Fruit fly (Drosophila melanogaster) whole organism, pupa: ENCODE data around the gene DPCoAC.
A peak's percentile ranks its signal among the peaks of the same experiment; 100 is the strongest.

Experiments used
- CG10348 ChIP-seq: fragments of 200-800 bp; sonication (Bioruptor generic); IDR thresholded peaks from 2 replicates; pipeline ENCODE4 v1.3.6; 2022; ENCODE audit warnings: missing biosample characterization, missing genetic modification characterization
- CG12605 ChIP-seq: fragments of 200-800 bp; sonication (Bioruptor generic); IDR thresholded peaks from 2 replicates; pipeline ENCODE4 v1.3.6; 2022; ENCODE audit warnings: missing biosample characterization, missing genetic modification characterization
- CG13204 ChIP-seq: fragments of 200-800 bp; sonication (Bioruptor generic); optimal IDR thresholded peaks from 2 replicates; lab custom pipeline; 2018; ENCODE audit warnings: missing biosample characterization, mild to moderate bottlenecking, missing genetic modification characterization, moderate library complexity
- CG14655 ChIP-seq: fragments of 200-800 bp; sonication (Bioruptor generic); optimal IDR thresholded peaks from 3 replicates; lab custom pipeline; 2017; ENCODE audit warnings: mild to moderate bottlenecking, missing biosample characterization, missing genetic modification reagents, missing genetic modification characterization
- CG15710 ChIP-seq: fragments of 200-800 bp; sonication (Bioruptor generic); optimal IDR thresholded peaks from 2 replicates; lab custom pipeline; 2018; ENCODE audit warnings: missing biosample characterization, mild to moderate bottlenecking, missing genetic modification characterization, moderate library complexity
- CG17806 ChIP-seq: fragments of 200-800 bp; sonication (Bioruptor generic); optimal IDR thresholded peaks from 2 replicates; lab custom pipeline; 2018; ENCODE audit warnings: missing biosample characterization, mild to moderate bottlenecking, missing genetic modification characterization, moderate library complexity
- CG32121 ChIP-seq: fragments of 200-800 bp; sonication (Bioruptor generic); IDR thresholded peaks from 2 replicates; pipeline ENCODE4 v1.3.6; 2022; ENCODE audit warnings: missing biosample characterization, missing genetic modification characterization
- CG34367 ChIP-seq: fragments of 200-800 bp; sonication (Bioruptor generic); optimal IDR thresholded peaks from 2 replicates; lab custom pipeline; 2018; ENCODE audit warnings: missing biosample characterization, mild to moderate bottlenecking, missing genetic modification characterization
- CG4496 ChIP-seq: fragments of 200-800 bp; sonication (Bioruptor generic); IDR thresholded peaks from 3 replicates; pipeline ENCODE4 v1.3.6; 2022; ENCODE audit warnings: missing biosample characterization, missing genetic modification characterization
- CG8159 ChIP-seq: fragments of 200-800 bp; sonication (Bioruptor generic); optimal IDR thresholded peaks from 3 replicates; lab custom pipeline; 2018; ENCODE audit warnings: missing biosample characterization, mild to moderate bottlenecking, missing genetic modification characterization, moderate library complexity
- CG8301 ChIP-seq: fragments of 200-800 bp; sonication (Bioruptor generic); optimal IDR thresholded peaks from 2 replicates; lab custom pipeline; 2018; ENCODE audit warnings: missing biosample characterization, mild to moderate bottlenecking, missing genetic modification characterization
- CG9948 ChIP-seq: fragments of 200-800 bp; sonication (Bioruptor generic); optimal IDR thresholded peaks from 2 replicates; lab custom pipeline; 2018; ENCODE audit warnings: missing biosample characterization, mild to moderate bottlenecking, missing genetic modification characterization, moderate library complexity
- D1 ChIP-seq: fragments of 200-800 bp; sonication (Bioruptor generic); optimal IDR thresholded peaks from 2 replicates; lab custom pipeline; 2018; ENCODE audit warnings: missing biosample characterization, mild to moderate bottlenecking, missing genetic modification characterization, moderate library complexity
- EcR ChIP-seq: fragments of 200-800 bp; sonication (Bioruptor generic); optimal IDR thresholded peaks from 3 replicates; lab custom pipeline; 2019; ENCODE audit warnings: missing biosample characterization, missing genetic modification characterization, mild to moderate bottlenecking, moderate library complexity, missing genetic modification reagents
- Ets98B ChIP-seq: fragments of 200-800 bp; sonication (Bioruptor generic); IDR thresholded peaks from 2 replicates; pipeline ENCODE4 v1.3.6; 2022; ENCODE audit warnings: missing biosample characterization, missing genetic modification characterization
- Pif1A ChIP-seq: fragments of 200-800 bp; sonication (Bioruptor generic); optimal IDR thresholded peaks from 3 replicates; lab custom pipeline; 2016; ENCODE audit warnings: missing biosample characterization, missing genetic modification characterization
- Pif1B ChIP-seq: fragments of 200-800 bp; sonication (Bioruptor generic); optimal IDR thresholded peaks from 3 replicates; lab custom pipeline; 2016; ENCODE audit warnings: missing biosample characterization, missing genetic modification characterization
- Snoo ChIP-seq: fragments of 200-800 bp; sonication (Bioruptor generic); optimal IDR thresholded peaks from 3 replicates; lab custom pipeline; 2017; ENCODE audit warnings: missing biosample characterization, mild to moderate bottlenecking, missing genetic modification characterization, inconsistent platforms
- fd96Ca ChIP-seq: fragments of 200-800 bp; sonication (Bioruptor generic); IDR thresholded peaks from 3 replicates; pipeline ENCODE4 v1.3.6; 2022; ENCODE audit warnings: missing biosample characterization, missing genetic modification characterization
- gl ChIP-seq: fragments of 200-800 bp; sonication (Bioruptor generic); optimal IDR thresholded peaks from 2 replicates; lab custom pipeline; 2018; ENCODE audit warnings: missing biosample characterization, mild to moderate bottlenecking, missing genetic modification characterization
- rn ChIP-seq: fragments of 200-800 bp; sonication (Bioruptor generic); IDR thresholded peaks from 2 replicates; pipeline ENCODE4 v1.3.6; 2022; ENCODE audit warnings: missing biosample characterization, missing genetic modification characterization

The DPCoAC gene

dm6 chr3R:20557415-20558105, at the start of gene DPCoAC, which contains the start of gene CG5180:
Gene DPCoAC (minus strand): TSS chr3R:20557667.
Gene CG5180 (plus strand): TSS chr3R:20557930.
- TF ChIP-seq CG15710 (tag; lab: Kevin White, UChicago) (peak; percentile 52), gl (tag; lab: Kevin White, UChicago) (peak; percentile 14), CG32121 (GFP tag; lab: Robert Waterston, UW) (peak; percentile 67), Pif1A (no peak), fd96Ca (GFP tag; lab: Robert Waterston, UW) (peak; percentile 71), CG10348 (no peak), CG13204 (GFP tag; lab: Kevin White, UChicago) (no peak), CG14655 (GFP tag; lab: Kevin White, UChicago) (peak; percentile 63), CG4496 (GFP tag; lab: Robert Waterston, UW) (peak; percentile 84), CG34367 (tag; lab: Kevin White, UChicago) (peak; percentile 10), EcR (GFP tag; lab: Kevin White, UChicago) (peak; percentile 18), CG12605 (GFP tag; lab: Robert Waterston, UW) (peak; percentile 47; the same call in 1 of the 2 replicates), rn (GFP tag; lab: Robert Waterston, UW) (peak; percentile 33; the same call in 1 of the 2 replicates), CG9948 (tag; lab: Kevin White, UChicago) (no peak), Snoo (tag; lab: Kevin White, UChicago) (peak; percentile 53), CG8301 (tag; lab: Kevin White, UChicago) (peak; percentile 48), CG17806 (peak; percentile 19), Ets98B (GFP tag; lab: Robert Waterston, UW) (peak; percentile 41), D1 (no peak), CG8159 (tag; lab: Kevin White, UChicago) (peak; percentile 47), Pif1B (peak; percentile 31)
- TF ChIP-seq, all 21 proteins: peak for 16

- TF ChIP-seq Pif1B (no peak), Pif1A (no peak)
Observed at dm6 chr3R:20605562-20606155, 48.2 kb upstream of the DPCoAC start.

dm6 chr3R:20605078-20605477, 47.6 kb upstream of the DPCoAC start:
- no peak for TF ChIP-seq CG34367 (tag; lab: Kevin White, UChicago)
- TF ChIP-seq CG8301 (tag; lab: Kevin White, UChicago), result no peak
- no peak for TF ChIP-seq Pif1A
- no peak for TF ChIP-seq CG17806
- no peak for TF ChIP-seq CG8159 (tag; lab: Kevin White, UChicago)
- TF ChIP-seq CG4496 (GFP tag; lab: Robert Waterston, UW), result no peak
- TF ChIP-seq Ets98B (GFP tag; lab: Robert Waterston, UW), result no peak
- no peak for TF ChIP-seq EcR (GFP tag; lab: Kevin White, UChicago)

- TF ChIP-seq CG13204 (GFP tag; lab: Kevin White, UChicago) (peak; percentile 27), CG17806 (no peak), D1 (no peak), Pif1A (no peak), Snoo (tag; lab: Kevin White, UChicago) (no peak), CG4496 (GFP tag; lab: Robert Waterston, UW) (peak; percentile 87), CG15710 (tag; lab: Kevin White, UChicago) (no peak), CG14655 (GFP tag; lab: Kevin White, UChicago) (no peak), CG8159 (tag; lab: Kevin White, UChicago) (no peak), Ets98B (GFP tag; lab: Robert Waterston, UW) (peak; percentile 69), Pif1B (no peak), gl (tag; lab: Kevin White, UChicago) (no peak), fd96Ca (GFP tag; lab: Robert Waterston, UW) (no peak), CG9948 (tag; lab: Kevin White, UChicago) (no peak), CG34367 (tag; lab: Kevin White, UChicago) (no peak), CG12605 (GFP tag; lab: Robert Waterston, UW) (no peak), rn (GFP tag; lab: Robert Waterston, UW) (no peak), EcR (GFP tag; lab: Kevin White, UChicago) (peak; percentile 20), CG8301 (tag; lab: Kevin White, UChicago) (no peak), CG10348 (no peak), CG32121 (GFP tag; lab: Robert Waterston, UW) (peak; percentile 71)
Observed at dm6 chr3R:20604078-20604477, 46.6 kb upstream of the DPCoAC start.

dm6 chr3R:20602599-20602998, 45.1 kb upstream of the DPCoAC start:
- TF ChIP-seq CG14655 (GFP tag; lab: Kevin White, UChicago), result no peak
- TF ChIP-seq CG15710 (tag; lab: Kevin White, UChicago), result no peak
- TF ChIP-seq D1, result no peak
- TF ChIP-seq CG17806, result no peak
- TF ChIP-seq CG12605 (GFP tag; lab: Robert Waterston, UW), result no peak
- no peak for TF ChIP-seq gl (tag; lab: Kevin White, UChicago)
- TF ChIP-seq CG10348, result no peak
- TF ChIP-seq Snoo (tag; lab: Kevin White, UChicago), result no peak
- no peak for TF ChIP-seq CG13204 (GFP tag; lab: Kevin White, UChicago)
- TF ChIP-seq, all 21 proteins: peak for 0

- TF ChIP-seq CG8159 (tag; lab: Kevin White, UChicago), result no peak
- TF ChIP-seq Pif1A, result no peak
- TF ChIP-seq CG17806, result no peak
- TF ChIP-seq EcR (GFP tag; lab: Kevin White, UChicago), result no peak
- no peak for TF ChIP-seq CG8301 (tag; lab: Kevin White, UChicago)
- no peak for TF ChIP-seq CG32121 (GFP tag; lab: Robert Waterston, UW)
Observed at dm6 chr3R:20600109-20600508, 42.6 kb upstream of the DPCoAC start.
